Fruit fly (Drosophila melanogaster) whole organism: ENCODE data around the gene Sb.

ENCODE experiments used
- Dll ChIP-seq: fragments of >200 bp; optimal IDR thresholded peaks from 2 replicates; lab custom pipeline; 2017
- EcR ChIP-seq, 2 experiments: fragments of >200 bp; optimal IDR thresholded peaks; 2 replicates each; lab custom pipeline; 2017; ENCODE audit warnings: missing biosample characterization in 2 of 2, missing genetic modification characterization in 2 of 2, missing genetic modification reagents in 2 of 2
- pan ChIP-seq: fragments of >200 bp; optimal IDR thresholded peaks from 2 replicates; lab custom pipeline; 2017
- psq ChIP-seq: fragments of >200 bp; optimal IDR thresholded peaks from 2 replicates; lab custom pipeline; 2017
- usp ChIP-seq: fragments of >200 bp; optimal IDR thresholded peaks from 2 replicates; lab custom pipeline; 2017; ENCODE audit warnings: missing biosample characterization, missing genetic modification characterization, mixed read lengths

DNA sequence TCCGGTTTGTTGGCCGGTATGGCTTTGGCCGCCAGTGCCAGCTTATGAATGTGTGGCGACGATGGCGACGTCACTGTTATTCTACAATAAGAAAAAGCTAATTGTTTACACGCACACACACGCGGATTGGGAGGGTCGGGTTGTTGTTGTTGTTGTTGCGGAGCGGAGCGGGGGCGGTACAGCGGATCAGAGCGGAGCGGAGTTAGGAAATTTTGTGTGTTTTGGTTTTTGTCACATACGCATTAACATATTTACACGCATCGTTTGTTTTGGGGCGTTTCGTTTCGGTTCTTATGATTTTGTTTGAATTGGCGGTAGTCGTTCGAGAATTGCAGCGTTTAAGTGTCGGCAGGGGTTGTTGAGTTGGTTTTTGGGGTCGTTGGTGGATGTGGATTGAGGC lies 46.7 kb upstream of the Sb start:
- TF ChIP-seq usp (GFP tag; lab: Kevin White, UChicago) (no peak), psq (lab: Kevin White, UChicago) (no peak), Dll (lab: Kevin White, UChicago) (no peak), pan (lab: Kevin White, UChicago) (no peak), EcR (GFP tag; optimal IDR thresholded peaks at IDR 0.05; lab: Kevin White, UChicago) (no peak)
